Fruit fly (Drosophila melanogaster): Measurements from ENCODE around the gene CG10171.

DNA sequence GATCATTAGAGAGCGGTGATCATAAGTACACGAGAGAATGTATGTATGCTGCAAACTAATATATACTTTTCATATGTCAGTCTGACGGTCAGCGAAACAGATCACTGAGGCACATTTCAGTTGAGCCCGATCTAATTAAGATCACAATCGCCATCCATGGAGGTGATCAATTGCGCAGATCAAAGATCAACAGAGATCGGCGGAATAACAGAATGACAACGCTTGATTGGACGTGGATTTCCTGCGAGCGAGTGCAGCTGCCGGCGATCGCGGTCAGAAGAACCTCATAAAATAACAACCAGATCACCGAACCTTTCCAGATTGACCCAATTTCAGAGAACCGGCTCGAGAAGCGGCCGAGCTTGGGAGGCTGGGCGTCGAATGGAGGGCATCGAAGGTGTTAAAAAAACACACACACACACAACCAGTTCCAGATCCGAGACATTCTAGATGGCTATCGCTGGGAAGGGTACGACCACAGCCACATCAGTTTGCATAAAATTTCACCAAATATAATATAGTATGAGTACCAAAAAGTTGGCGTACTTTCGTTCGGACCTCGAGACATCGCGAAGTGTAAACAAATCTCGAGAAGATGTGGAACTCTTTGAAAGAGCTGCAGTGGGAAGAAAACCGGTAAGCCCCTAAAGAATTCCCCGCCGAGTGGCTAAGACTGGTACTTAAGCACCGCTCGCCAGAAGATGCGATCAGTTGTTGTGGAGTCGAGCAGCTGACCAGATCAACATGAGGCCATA, 5.5 kb downstream of the CG10171 start, which contains the start of gene ImpL1:
- no peak for TF ChIP-seq br (GFP tag; optimal IDR thresholded peaks at IDR 0.05)
- no peak for TF ChIP-seq brk (GFP tag; optimal IDR thresholded peaks at IDR 0.05)
- no peak for TF ChIP-seq pan (optimal IDR thresholded peaks at IDR 0.05)
- no peak for TF ChIP-seq dl (GFP tag; optimal IDR thresholded peaks at IDR 0.05; ENCODE audit: insufficient read depth in 1 of 2, partially characterized antibody in 2 of 2)
- TF ChIP-seq OdsH (GFP tag; optimal IDR thresholded peaks at IDR 0.05): no peak
- TF ChIP-seq Jra (GFP tag; optimal IDR thresholded peaks at IDR 0.05): no peak

Data from whole organism, wandering third instar larva.